Fruit fly (Drosophila melanogaster): ENCODE results near the gene CG46458.

Gene CG46458

DNA sequence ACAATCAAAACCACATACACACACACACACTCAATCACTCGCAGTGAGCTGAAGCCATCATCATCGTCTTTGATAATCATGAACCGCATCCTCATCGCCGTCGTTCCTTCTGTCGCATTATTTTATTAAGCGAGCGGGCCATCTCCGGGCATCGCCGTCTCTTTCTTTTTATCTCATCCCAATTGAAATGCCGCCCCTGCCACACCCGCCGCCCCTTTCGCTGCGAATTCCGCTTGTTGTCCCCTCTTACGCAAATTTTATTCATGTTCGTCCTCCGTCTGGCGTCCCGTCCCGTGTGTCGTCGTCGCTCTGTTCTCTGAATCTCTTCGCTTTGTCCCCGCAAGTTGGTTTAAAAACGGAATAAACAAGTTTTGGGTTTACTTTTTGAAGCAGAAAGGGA, 35.0 kb downstream of the CG46458 start:
- no peak for TF ChIP-seq CG9705 (GFP tag; optimal IDR thresholded peaks at IDR 0.05)
- no peak for TF ChIP-seq Myc (optimal IDR thresholded peaks at IDR 0.05)
- TF ChIP-seq Abd-B (GFP tag; optimal IDR thresholded peaks at IDR 0.05), result no peak
- TF ChIP-seq Rel (GFP tag; optimal IDR thresholded peaks at IDR 0.05), result no peak
- no peak for TF ChIP-seq Rel (tag; optimal IDR thresholded peaks at IDR 0.05)
- TF ChIP-seq psq (GFP tag; optimal IDR thresholded peaks at IDR 0.05), result peak; percentile 64
- TF ChIP-seq jim (GFP tag; optimal IDR thresholded peaks at IDR 0.05), result no peak
- peak; percentile 15 for TF ChIP-seq Dif (GFP tag; optimal IDR thresholded peaks at IDR 0.05; ENCODE audit: partially characterized antibody)
- no peak for TF ChIP-seq h (GFP tag; optimal IDR thresholded peaks at IDR 0.05)
- no peak for TF ChIP-seq GATAd (GFP tag; optimal IDR thresholded peaks at IDR 0.05)
- TF ChIP-seq ey (GFP tag; optimal IDR thresholded peaks at IDR 0.05), result no peak
- no peak for TF ChIP-seq usp (GFP tag; optimal IDR thresholded peaks at IDR 0.05)
- TF ChIP-seq Vsx2 (GFP tag; optimal IDR thresholded peaks at IDR 0.05; ENCODE audit: partially characterized antibody), result peak; percentile 6

DNA sequence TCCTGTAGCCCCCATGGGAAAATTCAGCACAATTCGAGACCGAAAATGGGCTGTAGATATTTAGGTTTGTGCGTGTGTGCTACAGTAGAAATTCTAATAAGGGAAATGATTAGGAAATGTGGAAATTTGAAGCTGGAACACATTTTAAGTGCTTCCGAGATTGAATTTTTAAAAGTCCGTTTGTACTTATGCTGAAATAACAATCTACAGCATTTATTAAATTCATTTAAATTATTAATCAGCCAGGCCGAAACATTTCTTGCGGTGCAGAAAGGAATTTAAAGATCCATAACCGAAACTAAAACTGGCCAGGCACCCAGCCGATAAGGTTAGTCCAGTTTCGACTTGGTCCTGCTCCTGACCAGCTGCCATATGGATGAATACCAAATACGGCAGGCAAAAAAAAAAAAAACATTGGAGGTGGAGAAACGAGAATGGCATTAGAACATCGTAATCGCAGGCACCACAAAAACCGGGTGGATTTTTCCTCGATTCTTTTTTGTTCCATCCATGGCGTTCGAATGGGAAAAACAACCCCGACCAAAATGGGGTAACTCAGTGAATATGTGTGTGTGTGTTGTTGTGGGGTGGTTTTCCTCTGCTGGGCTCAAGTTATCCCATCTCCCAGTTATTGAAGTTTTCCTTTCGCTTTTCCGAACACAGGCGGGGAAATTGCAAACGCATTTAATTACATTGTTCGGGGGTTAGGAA, 36.8 kb downstream of the CG46458 start:
- TF ChIP-seq Hr78 (GFP tag; optimal IDR thresholded peaks at IDR 0.05) (no peak), psq (GFP tag; optimal IDR thresholded peaks at IDR 0.05) (no peak), Abd-B (GFP tag; optimal IDR thresholded peaks at IDR 0.05) (no peak), Mio (GFP tag; optimal IDR thresholded peaks at IDR 0.05) (no peak), Vsx2 (GFP tag; optimal IDR thresholded peaks at IDR 0.05; ENCODE audit: partially characterized antibody) (no peak), sage (GFP tag; optimal IDR thresholded peaks at IDR 0.05) (no peak), HLH106 (tag; optimal IDR thresholded peaks at IDR 0.05) (no peak), tai (GFP tag; optimal IDR thresholded peaks at IDR 0.05) (no peak), ey (GFP tag; optimal IDR thresholded peaks at IDR 0.05) (no peak), Jra (GFP tag; optimal IDR thresholded peaks at IDR 0.05) (no peak), CrebA (GFP tag; optimal IDR thresholded peaks at IDR 0.05; ENCODE audit: borderline replicate concordance) (no peak), CG9705 (GFP tag; optimal IDR thresholded peaks at IDR 0.05) (no peak), rgr (GFP tag; optimal IDR thresholded peaks at IDR 0.05) (no peak)

DNA sequence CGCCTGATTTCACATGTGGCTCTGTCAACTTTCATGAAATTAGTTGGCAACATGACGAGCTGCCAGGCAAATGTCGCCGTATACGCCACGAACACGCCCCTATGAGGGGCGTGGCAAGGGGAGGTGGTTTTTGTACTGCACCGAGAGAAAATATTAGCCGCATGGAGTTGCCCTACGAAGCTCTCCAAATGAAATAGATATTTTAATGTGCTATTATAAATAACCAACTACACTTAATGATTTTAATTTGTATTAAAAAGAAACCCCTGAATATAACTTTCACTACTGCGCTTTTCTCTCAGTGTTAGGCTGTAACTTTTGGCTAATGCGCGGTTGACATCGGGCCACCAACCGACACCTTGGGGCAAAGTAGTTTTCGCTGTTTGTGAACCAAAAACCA, 38.2 kb downstream of the CG46458 start:
- TF ChIP-seq sv (GFP tag; optimal IDR thresholded peaks at IDR 0.05), result no peak

DNA sequence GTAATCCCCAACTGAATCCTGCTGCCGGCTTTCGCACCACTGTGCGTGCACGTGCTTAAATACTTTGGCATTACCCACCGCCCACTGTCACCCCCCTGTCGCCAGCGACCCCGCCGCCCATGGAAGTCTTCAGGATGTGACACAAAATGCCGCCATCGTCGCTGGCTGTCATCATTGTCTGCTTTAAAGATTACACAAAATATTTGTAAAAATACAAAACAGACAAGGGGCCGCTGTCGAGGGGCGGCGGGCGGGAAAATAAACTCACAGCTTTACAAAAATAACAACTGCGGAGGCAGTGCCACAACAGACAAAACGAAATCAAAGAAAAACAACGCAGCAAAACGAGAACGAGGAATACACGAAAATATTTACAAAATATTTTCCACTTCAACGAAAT, 39.9 kb downstream of the CG46458 start:
- no peak for TF ChIP-seq h (GFP tag; optimal IDR thresholded peaks at IDR 0.05)
- TF ChIP-seq brk (GFP tag; optimal IDR thresholded peaks at IDR 0.05), result no peak
- no peak for TF ChIP-seq Dif (GFP tag; optimal IDR thresholded peaks at IDR 0.05; ENCODE audit: partially characterized antibody)
- no peak for TF ChIP-seq sage (GFP tag; optimal IDR thresholded peaks at IDR 0.05)
- TF ChIP-seq Rel (GFP tag; optimal IDR thresholded peaks at IDR 0.05), result no peak
- TF ChIP-seq Rel (tag; optimal IDR thresholded peaks at IDR 0.05), result no peak
- TF ChIP-seq Vsx2 (GFP tag; optimal IDR thresholded peaks at IDR 0.05; ENCODE audit: partially characterized antibody), result no peak
- TF ChIP-seq pan (optimal IDR thresholded peaks at IDR 0.05), result no peak
- no peak for TF ChIP-seq OdsH (GFP tag; optimal IDR thresholded peaks at IDR 0.05)
- TF ChIP-seq CG9705 (GFP tag; optimal IDR thresholded peaks at IDR 0.05), result no peak
- TF ChIP-seq br (GFP tag; optimal IDR thresholded peaks at IDR 0.05), result no peak

DNA sequence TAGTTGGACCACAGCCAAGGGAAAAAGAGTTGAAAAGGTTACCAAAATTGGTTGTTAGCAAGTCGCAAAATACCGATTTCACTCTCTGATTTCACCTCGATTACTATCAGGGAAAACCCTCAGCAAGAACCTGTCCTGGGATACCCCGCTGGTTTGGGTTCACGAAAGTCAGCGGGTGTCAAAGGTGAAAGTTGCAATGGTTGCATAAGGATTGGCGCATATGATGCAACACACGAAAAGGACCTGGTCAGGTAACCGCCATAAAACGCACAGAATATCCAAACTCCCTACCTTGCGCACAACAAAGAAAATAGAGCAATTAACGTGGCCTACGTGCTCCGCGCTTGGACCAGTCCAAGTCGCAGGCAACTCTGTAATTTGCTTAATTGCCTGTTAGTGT, 41.5 kb downstream of the CG46458 start:
- TF ChIP-seq N (GFP tag; optimal IDR thresholded peaks at IDR 0.05) (no peak), Hr78 (GFP tag; optimal IDR thresholded peaks at IDR 0.05) (no peak)

DNA sequence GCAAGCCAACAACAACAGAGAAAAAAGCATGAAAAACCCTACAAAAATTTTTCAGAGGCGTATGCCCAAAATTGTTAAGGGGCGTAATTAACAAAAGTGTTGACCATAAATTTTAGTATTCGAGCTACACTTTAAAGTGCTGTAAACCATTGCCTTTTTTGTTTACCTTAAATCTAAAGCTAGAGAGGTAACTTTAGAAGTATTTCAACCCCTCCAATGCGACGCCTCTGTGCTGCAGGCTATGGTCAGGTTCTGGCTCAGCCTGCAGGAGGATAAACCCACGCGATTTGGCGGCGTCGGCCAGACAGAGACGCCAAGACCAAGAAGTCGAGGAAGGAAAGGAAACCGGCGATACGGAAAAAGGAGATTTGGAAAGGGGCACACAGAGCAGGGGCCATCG, 43.8 kb downstream of the CG46458 start:
- TF ChIP-seq dl (GFP tag; optimal IDR thresholded peaks at IDR 0.05; ENCODE audit: insufficient read depth in 1 of 2, partially characterized antibody in 2 of 2), result no peak
- TF ChIP-seq dmrt93B (GFP tag; optimal IDR thresholded peaks at IDR 0.05), result peak; percentile 90
- peak; percentile 86 for TF ChIP-seq tai (GFP tag; optimal IDR thresholded peaks at IDR 0.05)
- TF ChIP-seq Hr78 (GFP tag; optimal IDR thresholded peaks at IDR 0.05), result no peak
- peak; percentile 89 for TF ChIP-seq sage (GFP tag; optimal IDR thresholded peaks at IDR 0.05)
- peak; percentile 87 for TF ChIP-seq psq (GFP tag; optimal IDR thresholded peaks at IDR 0.05)
- peak; percentile 89 for TF ChIP-seq Hnf4 (GFP tag; optimal IDR thresholded peaks at IDR 0.05)
- TF ChIP-seq Myc (optimal IDR thresholded peaks at IDR 0.05), result no peak
- no peak for TF ChIP-seq Mio (GFP tag; optimal IDR thresholded peaks at IDR 0.05)
- TF ChIP-seq h (GFP tag; optimal IDR thresholded peaks at IDR 0.05), result peak; percentile 96
- peak; percentile 96 for TF ChIP-seq fru (GFP tag; optimal IDR thresholded peaks at IDR 0.05)
- TF ChIP-seq N (GFP tag; optimal IDR thresholded peaks at IDR 0.05), result no peak
- TF ChIP-seq dsf (GFP tag; optimal IDR thresholded peaks at IDR 0.05; ENCODE audit: borderline replicate concordance), result peak; percentile 35
- no peak for TF ChIP-seq lola (GFP tag; optimal IDR thresholded peaks at IDR 0.05)
- peak; percentile 79 for TF ChIP-seq Jra (GFP tag; optimal IDR thresholded peaks at IDR 0.05)
- no peak for TF ChIP-seq Abd-B (GFP tag; optimal IDR thresholded peaks at IDR 0.05)
- no peak for TF ChIP-seq usp (GFP tag; optimal IDR thresholded peaks at IDR 0.05)
- no peak for TF ChIP-seq Dif (GFP tag; optimal IDR thresholded peaks at IDR 0.05; ENCODE audit: partially characterized antibody)
- peak; percentile 85 for TF ChIP-seq brk (GFP tag; optimal IDR thresholded peaks at IDR 0.05)
- peak; percentile 95 for TF ChIP-seq Sp1 (GFP tag; optimal IDR thresholded peaks at IDR 0.05)
- peak; percentile 84 for TF ChIP-seq CrebA (GFP tag; optimal IDR thresholded peaks at IDR 0.05; ENCODE audit: borderline replicate concordance)
- TF ChIP-seq rgr (GFP tag; optimal IDR thresholded peaks at IDR 0.05), result peak; percentile 90
- TF ChIP-seq Dfd (GFP tag; optimal IDR thresholded peaks at IDR 0.05), result no peak
- TF ChIP-seq sv (GFP tag; optimal IDR thresholded peaks at IDR 0.05), result peak; percentile 57
- TF ChIP-seq ey (GFP tag; optimal IDR thresholded peaks at IDR 0.05), result peak; percentile 91
- TF ChIP-seq jim (GFP tag; optimal IDR thresholded peaks at IDR 0.05), result no peak
- TF ChIP-seq woc (GFP tag; optimal IDR thresholded peaks at IDR 0.05), result peak; percentile 83
- TF ChIP-seq CG32264 (GFP tag; optimal IDR thresholded peaks at IDR 0.05), result peak; percentile 87

All from whole organism, wandering third instar larva.